Worm (Caenorhabditis elegans): ENCODE measurements around the gene ZC262.2.

Gene ZC262.2

ce11 chrIII:8320183-8320582 lies 11.7 kb upstream of the ZC262.2 start, which contains the start of gene F10E9.10:
F10E9.10 (minus strand) TSS chrIII:8320283.
- TF ChIP-seq tbx-11 (GFP tag; IDR thresholded peaks at IDR 0.05) (no peak), aly-1 (tag; optimal IDR thresholded peaks at IDR 0.05) (no peak), ceh-36 (tag; optimal IDR thresholded peaks at IDR 0.05) (no peak), scrt-1 (GFP tag; IDR thresholded peaks at IDR 0.05) (no peak), ceh-13 (GFP tag; optimal IDR thresholded peaks at IDR 0.05) (no peak), tra-4 (tag; optimal IDR thresholded peaks at IDR 0.05) (no peak), hmg-4 (GFP tag; optimal IDR thresholded peaks at IDR 0.05) (no peak), F13C5.2 (tag; optimal IDR thresholded peaks at IDR 0.05) (no peak), hnd-1 (tag; optimal IDR thresholded peaks at IDR 0.05) (no peak), sea-1 (GFP tag; conservative IDR thresholded peaks at IDR 0.05) (no peak), B0310.2 (tag; optimal IDR thresholded peaks at IDR 0.05) (no peak)

- TF ChIP-seq ama-1 (optimal IDR thresholded peaks at IDR 0.05) (no peak), tbx-37 (GFP tag; conservative IDR thresholded peaks at IDR 0.05) (no peak), hnd-1 (tag; optimal IDR thresholded peaks at IDR 0.05) (no peak), aly-1 (tag; optimal IDR thresholded peaks at IDR 0.05) (no peak), F13C5.2 (tag; optimal IDR thresholded peaks at IDR 0.05) (no peak), B0310.2 (tag; optimal IDR thresholded peaks at IDR 0.05) (no peak), tra-4 (tag; optimal IDR thresholded peaks at IDR 0.05) (no peak), scrt-1 (GFP tag; IDR thresholded peaks at IDR 0.05) (no peak), ceh-36 (tag; optimal IDR thresholded peaks at IDR 0.05) (no peak), flt-1 (GFP tag; IDR thresholded peaks at IDR 0.05) (no peak), hmbx-1 (tag; optimal IDR thresholded peaks at IDR 0.05) (no peak), ets-7 (tag; optimal IDR thresholded peaks at IDR 0.05) (no peak), sea-1 (GFP tag; conservative IDR thresholded peaks at IDR 0.05) (no peak)
Measured at ce11 chrIII:8321225-8321624, 10.6 kb upstream of the ZC262.2 start.

- no peak for TF ChIP-seq tbx-37 (GFP tag; conservative IDR thresholded peaks at IDR 0.05)
- TF ChIP-seq ceh-36 (tag; optimal IDR thresholded peaks at IDR 0.05): no peak
- TF ChIP-seq ama-1 (optimal IDR thresholded peaks at IDR 0.05): no peak
- no peak for TF ChIP-seq hmbx-1 (tag; optimal IDR thresholded peaks at IDR 0.05)
- no peak for TF ChIP-seq F13C5.2 (tag; optimal IDR thresholded peaks at IDR 0.05)
- TF ChIP-seq tbx-11 (GFP tag; IDR thresholded peaks at IDR 0.05): no peak
- TF ChIP-seq scrt-1 (GFP tag; IDR thresholded peaks at IDR 0.05): no peak
- no peak for TF ChIP-seq sea-1 (GFP tag; conservative IDR thresholded peaks at IDR 0.05)
- TF ChIP-seq hnd-1 (tag; optimal IDR thresholded peaks at IDR 0.05): no peak
Measured at ce11 chrIII:8322645-8323213, 9.1 kb upstream of the ZC262.2 start, which contains the start of gene F10E9.1. F10E9.1 (plus strand) TSS chrIII:8323163.

DNA sequence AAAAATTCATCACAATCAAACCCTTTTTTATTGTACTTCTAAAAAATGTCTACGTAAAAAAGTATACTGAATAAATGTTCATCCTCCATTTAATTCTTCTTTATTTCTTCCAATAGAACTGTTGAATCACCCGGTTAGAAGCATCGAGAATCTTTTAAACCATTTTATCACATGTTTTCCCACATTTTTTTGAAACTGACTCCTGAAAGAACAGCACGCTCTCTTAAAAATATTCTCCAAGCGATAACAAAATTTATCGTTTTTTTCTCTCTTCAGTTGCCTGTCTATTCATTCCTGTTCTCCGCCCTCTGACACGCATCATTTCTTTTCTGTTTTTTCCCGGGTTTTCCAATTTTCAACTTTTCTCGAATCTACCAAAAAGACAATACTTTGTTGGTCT lies 7.5 kb upstream of the ZC262.2 start, which contains the start of gene F10E9.12:
F10E9.12 (plus strand) TSS at position 131 of the 400 bp plus-strand sequence.
- TF ChIP-seq F13C5.2 (tag; optimal IDR thresholded peaks at IDR 0.05) (no peak), tbx-11 (GFP tag; IDR thresholded peaks at IDR 0.05) (no peak), ama-1 (optimal IDR thresholded peaks at IDR 0.05) (no peak), B0310.2 (tag; optimal IDR thresholded peaks at IDR 0.05) (no peak), hnd-1 (tag; optimal IDR thresholded peaks at IDR 0.05) (no peak), aly-1 (tag; optimal IDR thresholded peaks at IDR 0.05) (no peak), ceh-36 (tag; optimal IDR thresholded peaks at IDR 0.05) (no peak), hmg-4 (GFP tag; optimal IDR thresholded peaks at IDR 0.05) (no peak), pes-1 (GFP tag; IDR thresholded peaks at IDR 0.05) (no peak), scrt-1 (GFP tag; IDR thresholded peaks at IDR 0.05) (no peak), ets-7 (tag; optimal IDR thresholded peaks at IDR 0.05) (no peak)

- TF ChIP-seq F13C5.2 (tag; optimal IDR thresholded peaks at IDR 0.05) (no peak), B0310.2 (tag; optimal IDR thresholded peaks at IDR 0.05) (no peak), ama-1 (optimal IDR thresholded peaks at IDR 0.05) (no peak), ets-7 (tag; optimal IDR thresholded peaks at IDR 0.05) (no peak), pes-1 (GFP tag; IDR thresholded peaks at IDR 0.05) (no peak), tbx-37 (GFP tag; conservative IDR thresholded peaks at IDR 0.05) (no peak), flt-1 (GFP tag; IDR thresholded peaks at IDR 0.05) (no peak)
Measured at ce11 chrIII:8325574-8326513, 6.0 kb upstream of the ZC262.2 start, which contains the start of gene ZC262.13. ZC262.13 (plus strand) TSS chrIII:8326214.

DNA sequence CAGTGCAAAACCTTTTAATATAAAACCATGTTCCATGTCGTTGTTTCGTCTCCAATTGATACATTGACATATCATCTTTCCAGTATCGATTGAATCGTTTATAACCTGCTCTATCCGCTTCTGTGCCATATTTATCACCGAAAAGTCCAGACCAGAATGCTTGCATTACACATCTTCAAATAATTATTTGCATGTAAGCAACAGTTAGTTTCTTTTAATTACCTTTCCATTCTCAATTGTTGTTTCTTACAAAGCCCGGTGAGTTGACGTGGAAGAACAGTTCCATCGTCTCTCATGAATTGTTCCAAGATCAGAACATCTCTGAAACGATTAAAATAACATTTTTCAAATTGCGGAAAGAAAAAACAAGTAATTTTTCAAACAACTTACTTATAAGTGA lies 651 bp upstream of the ZC262.2 start, which contains the start of gene iglr-2:
iglr-2 (minus strand) TSS at position 101 of the 400 bp plus-strand sequence.
- TF ChIP-seq tra-4 (tag; optimal IDR thresholded peaks at IDR 0.05): no peak
- no peak for TF ChIP-seq tbx-37 (GFP tag; conservative IDR thresholded peaks at IDR 0.05)
- TF ChIP-seq sea-1 (GFP tag; conservative IDR thresholded peaks at IDR 0.05): no peak
- no peak for TF ChIP-seq ceh-36 (tag; optimal IDR thresholded peaks at IDR 0.05)
- TF ChIP-seq hmbx-1 (tag; optimal IDR thresholded peaks at IDR 0.05): no peak
- no peak for TF ChIP-seq scrt-1 (GFP tag; IDR thresholded peaks at IDR 0.05)
- TF ChIP-seq ets-7 (tag; optimal IDR thresholded peaks at IDR 0.05): no peak
- TF ChIP-seq F13C5.2 (tag; optimal IDR thresholded peaks at IDR 0.05): no peak

- no peak for TF ChIP-seq hnd-1 (tag; optimal IDR thresholded peaks at IDR 0.05)
- TF ChIP-seq hmg-4 (GFP tag; optimal IDR thresholded peaks at IDR 0.05): no peak
- no peak for TF ChIP-seq hmbx-1 (tag; optimal IDR thresholded peaks at IDR 0.05)
- no peak for TF ChIP-seq aly-1 (tag; optimal IDR thresholded peaks at IDR 0.05)
- TF ChIP-seq B0310.2 (tag; optimal IDR thresholded peaks at IDR 0.05): no peak
Measured at ce11 chrIII:8334432-8334831, 2.6 kb downstream of the ZC262.2 start, which contains the start of gene ZC262.4. ZC262.4 (minus strand) TSS chrIII:8334532.

Data from whole organism, early embryonic.